Fruit fly (Drosophila melanogaster) whole organism, embryonic: Measurements from ENCODE around the gene Delta.

Experiments
- BEAF-32 ChIP-seq: fragments of 200-800 bp; sonication (Bioruptor generic); optimal IDR thresholded peaks from 3 replicates; lab custom pipeline; 2017; ENCODE audit warnings: missing biosample characterization, missing genetic modification characterization, mild to moderate bottlenecking, moderate library complexity, missing genetic modification reagents
- Blimp-1 ChIP-seq: fragments of 200-800 bp; sonication (Bioruptor generic); optimal IDR thresholded peaks from 3 replicates; lab custom pipeline; 2018; ENCODE audit warnings: missing biosample characterization, missing genetic modification characterization, mild to moderate bottlenecking, moderate library complexity, missing genetic modification reagents
- BtbVII ChIP-seq: fragments of 200-800 bp; sonication (Bioruptor generic); optimal IDR thresholded peaks from 3 replicates; lab custom pipeline; 2017; ENCODE audit warnings: missing biosample characterization, mild to moderate bottlenecking, missing genetic modification characterization
- Bteb2 ChIP-seq: fragments of 200-800 bp; sonication (Bioruptor generic); optimal IDR thresholded peaks from 2 replicates; lab custom pipeline; 2016; ENCODE audit warnings: missing biosample characterization, missing genetic modification characterization
- CG1024 ChIP-seq: fragments of 200-800 bp; sonication (Bioruptor generic); IDR thresholded peaks from 2 replicates; pipeline ENCODE4 v1.3.6; 2022; ENCODE audit warnings: missing biosample characterization, missing genetic modification characterization
- CG10267 ChIP-seq: fragments of 200-800 bp; sonication (Bioruptor generic); optimal IDR thresholded peaks from 2 replicates; lab custom pipeline; 2018; ENCODE audit warnings: missing biosample characterization, mild to moderate bottlenecking, missing genetic modification characterization, moderate library complexity
- CG10543 ChIP-seq: fragments of 200-800 bp; sonication (Bioruptor generic); optimal IDR thresholded peaks from 3 replicates; lab custom pipeline; 2017; ENCODE audit warnings: missing biosample characterization, mild to moderate bottlenecking, missing genetic modification characterization, moderate library complexity
- CG11560 ChIP-seq: fragments of 200-800 bp; sonication (Bioruptor generic); IDR thresholded peaks from 3 replicates; pipeline ENCODE4 v1.3.6; 2022; ENCODE audit warnings: missing biosample characterization, missing genetic modification characterization
- CG11696 ChIP-seq: fragments of 200-800 bp; sonication (Bioruptor generic); IDR thresholded peaks from 2 replicates; pipeline ENCODE4 v1.3.6; 2022; ENCODE audit warnings: missing biosample characterization, missing genetic modification characterization
- CG12219 ChIP-seq: fragments of 200-800 bp; sonication (Bioruptor generic); optimal IDR thresholded peaks from 3 replicates; lab custom pipeline; 2018; ENCODE audit warnings: missing biosample characterization, mild to moderate bottlenecking, missing genetic modification characterization
- CG1233 ChIP-seq: fragments of 200-800 bp; sonication (Bioruptor generic); optimal IDR thresholded peaks from 4 replicates; lab custom pipeline; 2018; ENCODE audit warnings: missing biosample characterization, mild to moderate bottlenecking, missing genetic modification characterization
- CG12391 ChIP-seq: fragments of 200-800 bp; sonication (Bioruptor generic); optimal IDR thresholded peaks from 3 replicates; lab custom pipeline; 2018; ENCODE audit warnings: missing biosample characterization, mild to moderate bottlenecking, missing genetic modification characterization, moderate library complexity
- CG12942 ChIP-seq: fragments of 200-800 bp; sonication (Bioruptor generic); optimal IDR thresholded peaks from 3 replicates; lab custom pipeline; 2016; ENCODE audit warnings: missing biosample characterization, missing genetic modification characterization
- CG13296 ChIP-seq: fragments of 200-800 bp; sonication (Bioruptor generic); optimal IDR thresholded peaks from 3 replicates; lab custom pipeline; 2018; ENCODE audit warnings: missing biosample characterization, mild to moderate bottlenecking, missing genetic modification characterization
- CG13424 ChIP-seq: fragments of 200-800 bp; sonication (Bioruptor generic); optimal IDR thresholded peaks from 2 replicates; lab custom pipeline; 2019; ENCODE audit warnings: missing biosample characterization, mild to moderate bottlenecking, missing genetic modification characterization, moderate library complexity
- CG17568 ChIP-seq: fragments of 200-800 bp; sonication (Bioruptor generic); optimal IDR thresholded peaks from 2 replicates; lab custom pipeline; 2018; ENCODE audit warnings: missing biosample characterization, mild to moderate bottlenecking, missing genetic modification characterization, moderate library complexity
- CG2120 ChIP-seq: fragments of 200-800 bp; sonication (Bioruptor generic); optimal IDR thresholded peaks from 3 replicates; lab custom pipeline; 2016; ENCODE audit warnings: missing biosample characterization, missing genetic modification characterization
- CG2129 ChIP-seq: fragments of 200-800 bp; sonication (Bioruptor generic); IDR thresholded peaks from 2 replicates; pipeline ENCODE4 v1.3.6; 2022; ENCODE audit warnings: missing biosample characterization, missing genetic modification characterization; ENCODE audit not compliant: partially characterized antibody
- CG7372 ChIP-seq: fragments of 200-800 bp; sonication (Bioruptor generic); IDR thresholded peaks from 2 replicates; pipeline ENCODE4 v1.3.6; 2022; ENCODE audit warnings: missing biosample characterization, missing genetic modification characterization
- CG7963 ChIP-seq: fragments of 200-800 bp; sonication (Bioruptor generic); IDR thresholded peaks from 3 replicates; pipeline ENCODE4 v1.3.6; 2022; ENCODE audit warnings: missing biosample characterization, missing genetic modification characterization; ENCODE audit not compliant: partially characterized antibody
- CG8944 ChIP-seq: fragments of 200-800 bp; sonication (Bioruptor generic); optimal IDR thresholded peaks from 3 replicates; lab custom pipeline; 2016; ENCODE audit warnings: missing biosample characterization, missing genetic modification characterization
- Doc3 ChIP-seq: fragments of 200-800 bp; sonication (Bioruptor generic); IDR thresholded peaks from 3 replicates; pipeline ENCODE4 v1.3.6; 2022; ENCODE audit warnings: missing biosample characterization, missing genetic modification characterization; ENCODE audit not compliant: partially characterized antibody
- H15 ChIP-seq: fragments of 200-800 bp; sonication (Bioruptor generic); IDR thresholded peaks from 3 replicates; pipeline ENCODE4 v1.3.6; 2022; ENCODE audit warnings: missing biosample characterization, missing genetic modification characterization
- HmgZ ChIP-seq: fragments of 200-800 bp; sonication (Bioruptor generic); optimal IDR thresholded peaks from 2 replicates; lab custom pipeline; 2018; ENCODE audit warnings: missing biosample characterization, mild to moderate bottlenecking, missing genetic modification characterization
- Hr3 ChIP-seq: fragments of 200-800 bp; sonication (Bioruptor generic); optimal IDR thresholded peaks from 3 replicates; lab custom pipeline; 2016; ENCODE audit warnings: missing biosample characterization, missing genetic modification characterization
- Pdp1 ChIP-seq, 2 experiments: fragments of 200-800 bp; sonication (Bioruptor generic); optimal IDR thresholded peaks; 3 replicates each; lab custom pipeline; 2016; ENCODE audit warnings: missing biosample characterization in 2 of 2, missing genetic modification characterization in 2 of 2, mild to moderate bottlenecking in 1 of 2, moderate library complexity in 1 of 2
- Spps ChIP-seq: fragments of 200-800 bp; sonication (Bioruptor generic); optimal IDR thresholded peaks from 2 replicates; lab custom pipeline; 2018; ENCODE audit warnings: missing biosample characterization, mild to moderate bottlenecking, missing genetic modification characterization
- Xrp1 ChIP-seq: fragments of 200-800 bp; sonication (Bioruptor generic); IDR thresholded peaks from 2 replicates; pipeline ENCODE4 v1.3.6; 2022; ENCODE audit warnings: missing biosample characterization, missing genetic modification characterization
- bcd ChIP-seq: fragments of 200-800 bp; sonication (Bioruptor generic); optimal IDR thresholded peaks from 2 replicates; lab custom pipeline; 2017; ENCODE audit warnings: missing biosample characterization, mild to moderate bottlenecking, missing genetic modification characterization
- crol ChIP-seq: fragments of 200-800 bp; sonication (Bioruptor generic); IDR thresholded peaks from 2 replicates; pipeline ENCODE4 v1.3.6; 2022; ENCODE audit warnings: missing biosample characterization, missing genetic modification characterization
- cwo ChIP-seq: fragments of 200-800 bp; sonication (Bioruptor generic); optimal IDR thresholded peaks from 3 replicates; lab custom pipeline; 2017; ENCODE audit warnings: missing biosample characterization, missing genetic modification characterization, mild to moderate bottlenecking, moderate library complexity, missing genetic modification reagents
- dpn ChIP-seq, 2 experiments: fragments of 200-800 bp; sonication (Bioruptor generic); optimal IDR thresholded peaks; 3 replicates each; lab custom pipeline; 2016; ENCODE audit warnings: missing biosample characterization in 2 of 2, missing genetic modification characterization in 2 of 2
- emc ChIP-seq: fragments of 200-800 bp; sonication (Bioruptor generic); optimal IDR thresholded peaks from 2 replicates; lab custom pipeline; 2016; ENCODE audit warnings: missing biosample characterization, missing genetic modification characterization
- grau ChIP-seq: fragments of 200-800 bp; optimal IDR thresholded peaks from 3 replicates; lab custom pipeline; 2019; ENCODE audit warnings: missing biosample characterization, mild to moderate bottlenecking, missing genetic modification characterization, moderate library complexity
- gro ChIP-seq: fragments of 200-800 bp; sonication (Bioruptor generic); optimal IDR thresholded peaks from 2 replicates; lab custom pipeline; 2016; ENCODE audit warnings: missing biosample characterization, missing genetic modification characterization
- gsb-n ChIP-seq: fragments of 200-800 bp; sonication (Bioruptor generic); optimal IDR thresholded peaks from 3 replicates; lab custom pipeline; 2018; ENCODE audit warnings: missing biosample characterization, mild to moderate bottlenecking, missing genetic modification characterization
- kah ChIP-seq: fragments of 200-800 bp; sonication (Bioruptor generic); optimal IDR thresholded peaks from 2 replicates; lab custom pipeline; 2018; ENCODE audit warnings: missing biosample characterization, mild to moderate bottlenecking, missing genetic modification characterization
- knrl ChIP-seq: fragments of 200-800 bp; sonication (Bioruptor generic); IDR thresholded peaks from 3 replicates; pipeline ENCODE4 v1.3.6; 2022; ENCODE audit warnings: missing biosample characterization, missing genetic modification characterization; ENCODE audit not compliant: partially characterized antibody
- lola ChIP-seq, 3 experiments: fragments of >200 bp in 2 of 3; fragments of 200-800 bp in 1 of 3; sonication (Bioruptor generic) in 1 of 3; optimal IDR thresholded peaks; 2 replicates each; lab custom pipeline; 2017 to 2019; ENCODE audit warnings: missing biosample characterization in 3 of 3, missing genetic modification characterization in 3 of 3, mild to moderate bottlenecking in 1 of 3, moderate library complexity in 1 of 3
- nau ChIP-seq: fragments of 200-800 bp; sonication (Bioruptor generic); optimal IDR thresholded peaks from 3 replicates; lab custom pipeline; 2017; ENCODE audit warnings: missing biosample characterization, mild to moderate bottlenecking, missing genetic modification characterization, missing genetic modification reagents
- nerfin-2 ChIP-seq: fragments of 200-800 bp; sonication (Bioruptor generic); IDR thresholded peaks from 2 replicates; pipeline ENCODE4 v1.3.6; 2022; ENCODE audit warnings: missing biosample characterization, missing genetic modification characterization; ENCODE audit not compliant: partially characterized antibody
- nmo ChIP-seq: fragments of 200-800 bp; sonication (Bioruptor generic); optimal IDR thresholded peaks from 2 replicates; lab custom pipeline; 2018; ENCODE audit warnings: missing biosample characterization, mild to moderate bottlenecking, missing genetic modification characterization, moderate library complexity
- otp ChIP-seq: fragments of 200-800 bp; sonication (Bioruptor generic); IDR thresholded peaks from 3 replicates; pipeline ENCODE4, ENCODE4 v1.3.6; 2022; ENCODE audit warnings: missing biosample characterization, missing genetic modification characterization
- pho ChIP-seq: fragments of 200-800 bp; sonication (Bioruptor generic); optimal IDR thresholded peaks from 2 replicates; lab custom pipeline; 2016; ENCODE audit warnings: missing biosample characterization, missing genetic modification characterization
- sob ChIP-seq: fragments of 200-800 bp; sonication (Bioruptor generic); IDR thresholded peaks from 2 replicates; pipeline ENCODE4 v1.3.6; 2022; ENCODE audit warnings: missing biosample characterization, missing genetic modification characterization
- sr ChIP-seq: fragments of 200-800 bp; sonication (Bioruptor generic); IDR thresholded peaks from 3 replicates; pipeline ENCODE4 v1.3.6; 2022; ENCODE audit warnings: missing biosample characterization, missing genetic modification characterization
- tio ChIP-seq: fragments of 200-800 bp; sonication (Bioruptor generic); optimal IDR thresholded peaks from 2 replicates; lab custom pipeline; 2017; ENCODE audit warnings: missing biosample characterization, missing genetic modification characterization, inconsistent platforms
- vfl ChIP-seq: fragments of 200-800 bp; sonication (Bioruptor generic); optimal IDR thresholded peaks from 2 replicates; lab custom pipeline; 2016; ENCODE audit warnings: missing biosample characterization, missing genetic modification characterization
- vvl ChIP-seq: fragments of 200-800 bp; sonication (Bioruptor generic); IDR thresholded peaks from 2 replicates; pipeline ENCODE4 v1.3.6; 2022; ENCODE audit warnings: missing biosample characterization, missing genetic modification characterization
- zf30C ChIP-seq: fragments of 200-800 bp; sonication (Bioruptor generic); optimal IDR thresholded peaks from 3 replicates; lab custom pipeline; 2018; ENCODE audit warnings: missing biosample characterization, mild to moderate bottlenecking, missing genetic modification characterization

The Delta gene

dm6 chr3R:19339205-19339724, 13.2 kb upstream of the Delta start (continued):
- no peak for TF ChIP-seq CG11560 (tag; lab: Robert Waterston, UW)
- no peak for TF ChIP-seq cwo (GFP tag; lab: Kevin White, UChicago)
- TF ChIP-seq CG7963, result no peak
- TF ChIP-seq HmgZ (tag; lab: Kevin White, UChicago), result no peak
- peak; percentile 23 for TF ChIP-seq tio (GFP tag; lab: Kevin White, UChicago)
- TF ChIP-seq gro (GFP tag; lab: Kevin White, UChicago), result no peak
- peak; percentile 19 for TF ChIP-seq CG12391 (tag; lab: Kevin White, UChicago)
- TF ChIP-seq knrl (GFP tag; lab: Robert Waterston, UW), result no peak
- TF ChIP-seq CG17568, result no peak
- no peak for TF ChIP-seq sob (GFP tag; lab: Robert Waterston, UW)
- TF ChIP-seq lola (GFP tag; optimal IDR thresholded peaks at IDR 0.05; lab: Kevin White, UChicago), result peak in 1 of 3 experiments; percentile 73
- no peak for TF ChIP-seq Bteb2 (GFP tag; lab: Kevin White, UChicago)
- TF ChIP-seq Xrp1 (GFP tag; lab: Robert Waterston, UW), result peak; percentile 59; the same call in 1 of the 2 replicates
- TF ChIP-seq Doc3 (GFP tag; lab: Robert Waterston, UW), result no peak
- no peak for TF ChIP-seq H15 (GFP tag; lab: Robert Waterston, UW)
- no peak for TF ChIP-seq CG1024
- no peak for TF ChIP-seq nerfin-2 (GFP tag; lab: Robert Waterston, UW)
- peak; percentile 55 for TF ChIP-seq CG10267 (tag; lab: Kevin White, UChicago)
- TF ChIP-seq CG12219 (GFP tag; lab: Kevin White, UChicago), result no peak
- TF ChIP-seq bcd (GFP tag; lab: Kevin White, UChicago), result no peak
- no peak for TF ChIP-seq Blimp-1 (GFP tag; lab: Kevin White, UChicago)
- no peak for TF ChIP-seq CG7372 (GFP tag; lab: Robert Waterston, UW)
- TF ChIP-seq dpn (GFP tag; optimal IDR thresholded peaks at IDR 0.05; lab: Kevin White, UChicago), result no peak
- peak; percentile 30 for TF ChIP-seq CG1233
- no peak for TF ChIP-seq BEAF-32
- TF ChIP-seq otp, result no peak
- TF ChIP-seq CG13424 (tag; lab: Kevin White, UChicago), result no peak
- peak; percentile 19 for TF ChIP-seq grau
- no peak for TF ChIP-seq CG11696 (GFP tag; lab: Robert Waterston, UW)
- TF ChIP-seq crol, result no peak
- peak; percentile 85 for TF ChIP-seq zf30C (GFP tag; lab: Kevin White, UChicago)
- TF ChIP-seq CG13296 (GFP tag; lab: Kevin White, UChicago), result no peak
- TF ChIP-seq nau (GFP tag; lab: Kevin White, UChicago), result no peak
- TF ChIP-seq vfl (GFP tag; lab: Kevin White, UChicago), result no peak
- no peak for TF ChIP-seq CG10543 (GFP tag; lab: Kevin White, UChicago)
- TF ChIP-seq kah (GFP tag; lab: Kevin White, UChicago), result no peak
- no peak for TF ChIP-seq CG12942 (GFP tag; lab: Kevin White, UChicago)
- TF ChIP-seq vvl (GFP tag; lab: Robert Waterston, UW), result no peak
- no peak for TF ChIP-seq sr (GFP tag; lab: Robert Waterston, UW)
- TF ChIP-seq BtbVII (GFP tag; lab: Kevin White, UChicago), result no peak
- no peak for TF ChIP-seq gsb-n (tag; lab: Kevin White, UChicago)
- TF ChIP-seq Pdp1 (GFP tag; optimal IDR thresholded peaks at IDR 0.05; lab: Kevin White, UChicago), result no peak
- no peak for TF ChIP-seq CG8944 (GFP tag; lab: Kevin White, UChicago)
- TF ChIP-seq emc (GFP tag; lab: Kevin White, UChicago), result no peak
- no peak for TF ChIP-seq pho
- no peak for TF ChIP-seq CG2129 (GFP tag; lab: Robert Waterston, UW)
- no peak for TF ChIP-seq CG2120 (GFP tag; lab: Kevin White, UChicago)
- no peak for TF ChIP-seq Spps (tag; lab: Kevin White, UChicago)
- peak; percentile 38 for TF ChIP-seq nmo (GFP tag; lab: Kevin White, UChicago)
- TF ChIP-seq Hr3, result no peak
